Fruit fly (Drosophila melanogaster) whole organism, embryonic: Measurements from ENCODE around the gene Cnep1r2.

Experiments used
- ATbp ChIP-seq: fragments of 200-800 bp; sonication (Bioruptor generic); optimal IDR thresholded peaks from 2 replicates; lab custom pipeline; 2017; ENCODE audit warnings: missing biosample characterization, mild to moderate bottlenecking, missing genetic modification characterization, missing genetic modification reagents
- Ada2b ChIP-seq: fragments of 200-800 bp; sonication (Bioruptor generic); IDR thresholded peaks from 2 replicates; pipeline ENCODE4 v1.3.6; 2022; ENCODE audit warnings: missing biosample characterization, missing genetic modification characterization
- Aef1 ChIP-seq: fragments of 200-800 bp; sonication (Bioruptor generic); IDR thresholded peaks from 3 replicates; pipeline ENCODE4 v1.3.6; 2022; ENCODE audit warnings: missing biosample characterization, missing genetic modification characterization
- Atf6 ChIP-seq: fragments of 200-800 bp; sonication (Bioruptor generic); IDR thresholded peaks from 2 replicates; pipeline ENCODE4 v1.3.6; 2022; ENCODE audit warnings: missing biosample characterization, missing genetic modification characterization
- CG12769 ChIP-seq: fragments of 200-800 bp; sonication (Bioruptor generic); optimal IDR thresholded peaks from 2 replicates; lab custom pipeline; 2019; ENCODE audit warnings: missing biosample characterization, mild to moderate bottlenecking, missing genetic modification characterization, moderate library complexity
- CG12942 ChIP-seq: fragments of 200-800 bp; sonication (Bioruptor generic); optimal IDR thresholded peaks from 3 replicates; lab custom pipeline; 2016; ENCODE audit warnings: missing biosample characterization, missing genetic modification characterization
- CG13775 ChIP-seq: fragments of 200-800 bp; sonication (Bioruptor generic); optimal IDR thresholded peaks from 3 replicates; lab custom pipeline; 2017; ENCODE audit warnings: missing biosample characterization, mild to moderate bottlenecking, missing genetic modification characterization
- CG13894 ChIP-seq: fragments of 200-800 bp; sonication (Bioruptor generic); optimal IDR thresholded peaks from 3 replicates; lab custom pipeline; 2018; ENCODE audit warnings: missing biosample characterization, mild to moderate bottlenecking, missing genetic modification characterization, moderate library complexity
- CG15601 ChIP-seq: fragments of 200-800 bp; sonication (Bioruptor generic); optimal IDR thresholded peaks from 3 replicates; lab custom pipeline; 2019; ENCODE audit warnings: missing biosample characterization, mild to moderate bottlenecking, missing genetic modification characterization, moderate library complexity
- CG17802 ChIP-seq: fragments of 200-800 bp; sonication (Bioruptor generic); optimal IDR thresholded peaks from 2 replicates; lab custom pipeline; 2018; ENCODE audit warnings: missing biosample characterization, mild to moderate bottlenecking, missing genetic modification characterization, moderate library complexity
- CG2889 ChIP-seq: fragments of 200-800 bp; sonication (Bioruptor generic); IDR thresholded peaks from 3 replicates; pipeline ENCODE4 v1.3.6; 2022; ENCODE audit warnings: missing biosample characterization, missing genetic modification characterization
- CG3065 ChIP-seq: fragments of 200-800 bp; sonication (Bioruptor generic); optimal IDR thresholded peaks from 2 replicates; lab custom pipeline; 2016; ENCODE audit warnings: missing biosample characterization, missing genetic modification characterization
- CG31224 ChIP-seq: fragments of 200-800 bp; sonication (Bioruptor generic); IDR thresholded peaks from 2 replicates; pipeline ENCODE4 v1.3.6; 2022; ENCODE audit warnings: missing biosample characterization, missing genetic modification characterization
- CG31388 ChIP-seq: fragments of 200-800 bp; sonication (Bioruptor generic); optimal IDR thresholded peaks from 2 replicates; lab custom pipeline; 2016; ENCODE audit warnings: missing biosample characterization, missing genetic modification characterization
- CG34376 ChIP-seq: fragments of 200-800 bp; sonication (Bioruptor generic); optimal IDR thresholded peaks from 2 replicates; lab custom pipeline; 2018; ENCODE audit warnings: missing biosample characterization, mild to moderate bottlenecking, missing genetic modification characterization
- CG42726 ChIP-seq: fragments of 200-800 bp; sonication (Bioruptor generic); IDR thresholded peaks from 2 replicates; pipeline ENCODE4 v1.3.6; 2022; ENCODE audit warnings: missing biosample characterization, missing genetic modification characterization; ENCODE audit not compliant: partially characterized antibody
- CG7271 ChIP-seq: fragments of 200-800 bp; sonication (Bioruptor generic); optimal IDR thresholded peaks from 2 replicates; lab custom pipeline; 2018; ENCODE audit warnings: missing biosample characterization, mild to moderate bottlenecking, missing genetic modification characterization, moderate library complexity
- CG7372 ChIP-seq: fragments of 200-800 bp; sonication (Bioruptor generic); IDR thresholded peaks from 2 replicates; pipeline ENCODE4 v1.3.6; 2022; ENCODE audit warnings: missing biosample characterization, missing genetic modification characterization
- CG8290 ChIP-seq, 3 experiments: fragments of 200-800 bp; sonication (Bioruptor generic); optimal IDR thresholded peaks; 2 replicates each; lab custom pipeline; 2016 to 2019; ENCODE audit warnings: missing biosample characterization in 3 of 3, missing genetic modification characterization in 3 of 3, mild to moderate bottlenecking in 2 of 3, moderate library complexity in 1 of 3
- CG9876 ChIP-seq: fragments of 200-800 bp; sonication (Bioruptor generic); optimal IDR thresholded peaks from 2 replicates; lab custom pipeline; 2016; ENCODE audit warnings: missing biosample characterization, missing genetic modification characterization
- D ChIP-seq, 2 experiments: fragments of 200-800 bp in 1 of 2; fragments of >200 bp in 1 of 2; sonication (Bioruptor generic) in 1 of 2; optimal IDR thresholded peaks; 2 replicates in 1 of 2; 3 replicates in 1 of 2; lab custom pipeline; 2017; ENCODE audit warnings: mild to moderate bottlenecking in 1 of 2, missing biosample characterization in 1 of 2, missing genetic modification characterization in 1 of 2, missing genetic modification reagents in 1 of 2
- Elba2 ChIP-seq: fragments of 200-800 bp; sonication (Bioruptor generic); optimal IDR thresholded peaks from 3 replicates; lab custom pipeline; 2016; ENCODE audit warnings: missing biosample characterization, missing genetic modification characterization
- Hey ChIP-seq: fragments of 200-800 bp; sonication (Bioruptor generic); optimal IDR thresholded peaks from 3 replicates; lab custom pipeline; 2018; ENCODE audit warnings: missing biosample characterization, mild to moderate bottlenecking, missing genetic modification characterization
- Hmx ChIP-seq: fragments of 200-800 bp; sonication (Bioruptor generic); optimal IDR thresholded peaks from 2 replicates; lab custom pipeline; 2016; ENCODE audit warnings: missing biosample characterization, missing genetic modification characterization
- Mad ChIP-seq: fragments of 200-800 bp; sonication (Bioruptor generic); optimal IDR thresholded peaks from 2 replicates; lab custom pipeline; 2016; ENCODE audit warnings: missing biosample characterization, missing genetic modification characterization
- Ravus ChIP-seq: fragments of 200-800 bp; sonication (Bioruptor generic); IDR thresholded peaks from 2 replicates; pipeline ENCODE4 v1.3.6; 2022; ENCODE audit warnings: missing biosample characterization, missing genetic modification characterization
- Sox100B ChIP-seq: fragments of 200-800 bp; sonication (Bioruptor generic); optimal IDR thresholded peaks from 3 replicates; lab custom pipeline; 2018; ENCODE audit warnings: missing biosample characterization, mild to moderate bottlenecking, missing genetic modification characterization
- abd-A ChIP-seq: fragments of 200-800 bp; sonication (Bioruptor generic); optimal IDR thresholded peaks from 3 replicates; lab custom pipeline; 2019; ENCODE audit warnings: missing biosample characterization, mild to moderate bottlenecking, missing genetic modification characterization, moderate library complexity
- crc ChIP-seq: fragments of 200-800 bp; sonication (Bioruptor generic); optimal IDR thresholded peaks from 2 replicates; lab custom pipeline; 2016; ENCODE audit warnings: missing biosample characterization, missing genetic modification characterization
- ewg ChIP-seq: fragments of 200-800 bp; sonication (Bioruptor generic); optimal IDR thresholded peaks from 3 replicates; lab custom pipeline; 2017; ENCODE audit warnings: mild to moderate bottlenecking, missing biosample characterization, missing genetic modification reagents, missing genetic modification characterization
- gem ChIP-seq: fragments of 200-800 bp; sonication (Bioruptor generic); optimal IDR thresholded peaks from 2 replicates; lab custom pipeline; 2019; ENCODE audit warnings: missing biosample characterization, mild to moderate bottlenecking, missing genetic modification characterization, moderate library complexity
- gt ChIP-seq: fragments of 200-800 bp; sonication (Bioruptor generic); IDR thresholded peaks from 2 replicates; pipeline ENCODE4 v1.3.6; 2022; ENCODE audit warnings: missing biosample characterization, missing genetic modification characterization
- ham ChIP-seq: fragments of 200-800 bp; sonication (Bioruptor generic); IDR thresholded peaks from 2 replicates; pipeline ENCODE4 v1.3.6; 2022; ENCODE audit warnings: missing biosample characterization, missing genetic modification characterization
- klu ChIP-seq: fragments of 200-800 bp; sonication (Bioruptor generic); IDR thresholded peaks from 2 replicates; pipeline ENCODE4 v1.3.6; 2022; ENCODE audit warnings: missing biosample characterization, missing genetic modification characterization
- kni ChIP-seq: fragments of 200-800 bp; sonication (Bioruptor generic); optimal IDR thresholded peaks from 3 replicates; lab custom pipeline; 2017; ENCODE audit warnings: mild to moderate bottlenecking, missing biosample characterization, missing genetic modification reagents, missing genetic modification characterization
- lov ChIP-seq, 2 experiments: fragments of 200-800 bp in 1 of 2; fragments of >200 bp in 1 of 2; sonication (Bioruptor generic) in 1 of 2; IDR thresholded peaks in 1 of 2; optimal IDR thresholded peaks in 1 of 2; 2 replicates in 1 of 2; 3 replicates in 1 of 2; pipeline versions ENCODE4 v1.3.6 to Lab custom; 2017 to 2022; ENCODE audit warnings: missing biosample characterization in 1 of 2, missing genetic modification characterization in 1 of 2
- nom ChIP-seq: fragments of 200-800 bp; sonication (Bioruptor generic); optimal IDR thresholded peaks from 2 replicates; lab custom pipeline; 2017; ENCODE audit warnings: missing biosample characterization, missing genetic modification characterization, mild to moderate bottlenecking, moderate library complexity, missing genetic modification reagents
- onecut ChIP-seq: fragments of 200-800 bp; sonication (Bioruptor generic); IDR thresholded peaks from 2 replicates; pipeline ENCODE4 v1.3.6; 2022; ENCODE audit warnings: missing biosample characterization, missing genetic modification characterization
- otp ChIP-seq: fragments of 200-800 bp; sonication (Bioruptor generic); IDR thresholded peaks from 3 replicates; pipeline ENCODE4, ENCODE4 v1.3.6; 2022; ENCODE audit warnings: missing biosample characterization, missing genetic modification characterization
- pros ChIP-seq: fragments of 200-800 bp; sonication (Bioruptor generic); optimal IDR thresholded peaks from 3 replicates; lab custom pipeline; 2019; ENCODE audit warnings: missing biosample characterization, mild to moderate bottlenecking, missing genetic modification characterization, moderate library complexity
- scrt ChIP-seq: fragments of 200-800 bp; sonication (Bioruptor generic); optimal IDR thresholded peaks from 2 replicates; lab custom pipeline; 2018; ENCODE audit warnings: missing biosample characterization, mild to moderate bottlenecking, missing genetic modification characterization, moderate library complexity
- sima ChIP-seq: fragments of 200-800 bp; sonication (Bioruptor generic); optimal IDR thresholded peaks from 2 replicates; lab custom pipeline; 2016; ENCODE audit warnings: missing biosample characterization, missing genetic modification characterization
- so ChIP-seq: fragments of 200-800 bp; sonication (Bioruptor generic); IDR thresholded peaks from 3 replicates; pipeline ENCODE4 v1.3.6; 2022; ENCODE audit warnings: missing biosample characterization, missing genetic modification characterization
- tna ChIP-seq: fragments of 200-800 bp; sonication (Bioruptor generic); IDR thresholded peaks from 2 replicates; pipeline ENCODE4 v1.3.6; 2022; ENCODE audit warnings: missing biosample characterization, missing genetic modification characterization; ENCODE audit not compliant: partially characterized antibody
- toy ChIP-seq: fragments of 200-800 bp; sonication (Bioruptor generic); IDR thresholded peaks from 2 replicates; pipeline ENCODE4 v1.3.6; 2022; ENCODE audit warnings: missing biosample characterization, missing genetic modification characterization
- ttk ChIP-seq: fragments of 200-800 bp; sonication (Bioruptor generic); IDR thresholded peaks from 2 replicates; pipeline ENCODE4 v2.1.2; 2022; ENCODE audit warnings: missing biosample characterization, missing genetic modification characterization
- twi ChIP-seq: fragments of 200-800 bp; optimal IDR thresholded peaks from 2 replicates; lab custom pipeline; 2019; ENCODE audit warnings: missing biosample characterization, mild to moderate bottlenecking, missing genetic modification characterization, moderate library complexity
- unpg ChIP-seq: fragments of 200-800 bp; sonication (Bioruptor generic); optimal IDR thresholded peaks from 3 replicates; lab custom pipeline; 2018; ENCODE audit warnings: missing biosample characterization, mild to moderate bottlenecking, missing genetic modification characterization, moderate library complexity

Cnep1r2 gene

DNA sequence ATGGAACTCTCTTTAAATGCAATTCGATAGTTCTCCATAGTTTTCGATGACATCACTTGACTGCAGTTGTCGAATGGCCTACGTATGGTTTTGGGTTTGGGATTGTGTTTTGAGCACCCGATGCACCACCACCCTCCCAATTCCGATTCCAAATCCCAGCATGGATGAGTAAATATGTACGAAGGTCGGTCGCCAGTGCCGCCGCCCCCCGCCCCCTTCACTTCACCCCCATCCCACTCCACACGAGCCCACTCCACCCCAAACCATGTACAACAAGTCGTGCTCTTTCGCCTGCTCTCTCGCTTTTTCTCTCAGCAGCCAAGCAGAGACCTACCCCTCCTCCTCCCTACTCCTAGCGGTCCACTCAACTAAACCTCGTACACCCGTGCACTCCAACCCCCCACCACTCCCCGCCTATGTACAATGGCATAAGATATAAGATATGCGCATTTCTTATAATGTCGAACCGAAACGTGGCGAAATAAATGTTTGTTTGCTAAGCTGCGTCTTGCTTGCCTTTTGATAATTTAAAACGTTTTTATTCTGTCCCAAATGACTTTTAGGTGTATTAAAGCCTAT lies 42.9 kb downstream of the Cnep1r2 start:
- no peak for TF ChIP-seq CG7271 (tag; lab: Kevin White, UChicago)
- peak; percentile 38; the same call in 1 of the 2 replicates for TF ChIP-seq tna (GFP tag; lab: Robert Waterston, UW)
- no peak for TF ChIP-seq CG12942 (GFP tag; lab: Kevin White, UChicago)
- no peak for TF ChIP-seq CG15601 (tag; lab: Kevin White, UChicago)
- TF ChIP-seq so (GFP tag; lab: Robert Waterston, UW), result peak; percentile 40; the same call in 1 of the 3 replicates
- no peak for TF ChIP-seq klu (GFP tag; lab: Robert Waterston, UW)
- TF ChIP-seq ham (GFP tag; lab: Robert Waterston, UW), result no peak
- TF ChIP-seq unpg, result no peak
- peak; percentile 42; the same call in 1 of the 2 replicates for TF ChIP-seq ttk
- no peak for TF ChIP-seq CG34376 (GFP tag; lab: Kevin White, UChicago)
- TF ChIP-seq scrt (GFP tag; lab: Kevin White, UChicago), result no peak
- no peak for TF ChIP-seq gem (tag; lab: Kevin White, UChicago)
- no peak for TF ChIP-seq CG31388 (GFP tag; lab: Kevin White, UChicago)
- no peak for TF ChIP-seq Sox100B (GFP tag; lab: Kevin White, UChicago)
- TF ChIP-seq CG9876, result no peak
- TF ChIP-seq sima (GFP tag; lab: Kevin White, UChicago), result no peak
- peak; percentile 7 for TF ChIP-seq Hey (tag; lab: Kevin White, UChicago)
- no peak for TF ChIP-seq CG8290 (GFP tag; optimal IDR thresholded peaks at IDR 0.05; lab: Kevin White, UChicago)
- TF ChIP-seq CG8290 (tag; optimal IDR thresholded peaks at IDR 0.05; lab: Kevin White, UChicago), result peak in 1 of 2 experiments; percentile 41
- TF ChIP-seq onecut (GFP tag; lab: Robert Waterston, UW), result peak; percentile 15
- peak; percentile 96 for TF ChIP-seq pros
- TF ChIP-seq CG3065 (GFP tag; lab: Kevin White, UChicago), result no peak
- TF ChIP-seq abd-A (tag; lab: Kevin White, UChicago), result peak; percentile 41
- TF ChIP-seq ewg (GFP tag; lab: Kevin White, UChicago), result no peak
- TF ChIP-seq CG2889 (GFP tag; lab: Robert Waterston, UW), result no peak; the same call in 2 of the 3 replicates
- TF ChIP-seq CG12769 (tag; lab: Kevin White, UChicago), result peak; percentile 28
- TF ChIP-seq nom, result peak; percentile 12
- no peak for TF ChIP-seq CG13775 (GFP tag; lab: Kevin White, UChicago)
- no peak for TF ChIP-seq crc (GFP tag; lab: Kevin White, UChicago)
- peak; percentile 51; the same call in 1 of the 3 replicates for TF ChIP-seq otp (GFP tag; lab: Robert Waterston, UW)
- TF ChIP-seq gt, result no peak
- no peak for TF ChIP-seq twi
- no peak for TF ChIP-seq D (optimal IDR thresholded peaks at IDR 0.05; lab: Kevin White, UChicago)
- no peak for TF ChIP-seq D (GFP tag; optimal IDR thresholded peaks at IDR 0.05; lab: Kevin White, UChicago)
- TF ChIP-seq Ada2b (GFP tag; lab: Robert Waterston, UW), result no peak
- no peak for TF ChIP-seq toy
- no peak for TF ChIP-seq Hmx (GFP tag; lab: Kevin White, UChicago)
- TF ChIP-seq CG13894 (tag; lab: Kevin White, UChicago), result peak; percentile 0
- TF ChIP-seq ATbp (GFP tag; lab: Kevin White, UChicago), result no peak
- 0 out of 2 replicates have a peak, but pooled peaks have one; percentile 38 for TF ChIP-seq CG42726 (GFP tag; lab: Robert Waterston, UW)
- no peak for TF ChIP-seq Aef1 (GFP tag; lab: Robert Waterston, UW)
- TF ChIP-seq Ravus (GFP tag; lab: Robert Waterston, UW), result no peak
- TF ChIP-seq kni, result peak; percentile 56
- no peak for TF ChIP-seq Elba2 (GFP tag; lab: Kevin White, UChicago)
- no peak for TF ChIP-seq lov (optimal IDR thresholded peaks at IDR 0.05; lab: Kevin White, UChicago)
- TF ChIP-seq lov (GFP tag; IDR thresholded peaks at IDR 0.05; lab: Robert Waterston, UW), result 0 out of 3 replicates have a peak, but pooled peaks have one; percentile 56
- TF ChIP-seq Atf6, result 0 out of 2 replicates have a peak, but pooled peaks have one; percentile 35
- TF ChIP-seq CG31224 (GFP tag; lab: Robert Waterston, UW), result no peak
- no peak for TF ChIP-seq CG7372 (GFP tag; lab: Robert Waterston, UW)
- no peak for TF ChIP-seq Mad (GFP tag; lab: Kevin White, UChicago)
- no peak for TF ChIP-seq CG17802
